Fruit fly (Drosophila melanogaster) whole organism, embryonic: ENCODE results near the gene GIIIspla2.

Source experiments
- Ada2b ChIP-seq: fragments of 200-800 bp; sonication (Bioruptor generic); IDR thresholded peaks from 2 replicates; pipeline ENCODE4 v1.3.6; 2022; ENCODE audit warnings: missing biosample characterization, missing genetic modification characterization
- Atf6 ChIP-seq: fragments of 200-800 bp; sonication (Bioruptor generic); IDR thresholded peaks from 2 replicates; pipeline ENCODE4 v1.3.6; 2022; ENCODE audit warnings: missing biosample characterization, missing genetic modification characterization
- Bdp1 ChIP-seq: fragments of 200-800 bp; sonication (Bioruptor generic); optimal IDR thresholded peaks from 3 replicates; lab custom pipeline; 2016; ENCODE audit warnings: missing biosample characterization, missing genetic modification characterization
- CG10147 ChIP-seq: fragments of 200-800 bp; sonication (Bioruptor generic); optimal IDR thresholded peaks from 2 replicates; lab custom pipeline; 2019; ENCODE audit warnings: missing biosample characterization, mild to moderate bottlenecking, missing genetic modification characterization, moderate library complexity
- CG10979 ChIP-seq: fragments of 200-800 bp; sonication (Bioruptor generic); optimal IDR thresholded peaks from 2 replicates; lab custom pipeline; 2018; ENCODE audit warnings: missing biosample characterization, mild to moderate bottlenecking, missing genetic modification characterization, moderate library complexity
- CG2712 ChIP-seq: fragments of 200-800 bp; optimal IDR thresholded peaks from 3 replicates; lab custom pipeline; 2019; ENCODE audit warnings: missing biosample characterization, mild to moderate bottlenecking, missing genetic modification characterization, moderate library complexity
- CG30020 ChIP-seq: fragments of 200-800 bp; optimal IDR thresholded peaks from 2 replicates; lab custom pipeline; 2019; ENCODE audit warnings: missing biosample characterization, mild to moderate bottlenecking, missing genetic modification characterization, moderate library complexity
- CG30403 ChIP-seq: fragments of 200-800 bp; sonication (Bioruptor generic); optimal IDR thresholded peaks from 3 replicates; lab custom pipeline; 2016; ENCODE audit warnings: missing biosample characterization, missing genetic modification characterization
- CG32532 ChIP-seq: fragments of 200-800 bp; sonication (Bioruptor generic); IDR thresholded peaks from 2 replicates; pipeline ENCODE4 v1.3.6; 2022; ENCODE audit warnings: missing biosample characterization, missing genetic modification characterization
- CG3726 ChIP-seq: fragments of 200-800 bp; sonication (Bioruptor generic); IDR thresholded peaks from 3 replicates; pipeline ENCODE4, ENCODE4 v1.3.6; 2022; ENCODE audit warnings: missing biosample characterization, missing genetic modification characterization
- CG3847 ChIP-seq: fragments of 200-800 bp; sonication (Bioruptor generic); IDR thresholded peaks from 2 replicates; pipeline ENCODE4 v1.3.6; 2022; ENCODE audit warnings: missing biosample characterization, missing genetic modification characterization
- CG4328 ChIP-seq: fragments of 200-800 bp; sonication (Bioruptor generic); optimal IDR thresholded peaks from 3 replicates; lab custom pipeline; 2017; ENCODE audit warnings: missing biosample characterization, missing genetic modification reagents, missing genetic modification characterization
- CG7271 ChIP-seq: fragments of 200-800 bp; sonication (Bioruptor generic); optimal IDR thresholded peaks from 2 replicates; lab custom pipeline; 2018; ENCODE audit warnings: missing biosample characterization, mild to moderate bottlenecking, missing genetic modification characterization, moderate library complexity
- CG7963 ChIP-seq: fragments of 200-800 bp; sonication (Bioruptor generic); IDR thresholded peaks from 3 replicates; pipeline ENCODE4 v1.3.6; 2022; ENCODE audit warnings: missing biosample characterization, missing genetic modification characterization; ENCODE audit not compliant: partially characterized antibody
- CG9797 ChIP-seq: fragments of 200-800 bp; sonication (Bioruptor generic); optimal IDR thresholded peaks from 3 replicates; lab custom pipeline; 2018; ENCODE audit warnings: missing biosample characterization, mild to moderate bottlenecking, missing genetic modification characterization
- CHES-1-like ChIP-seq: fragments of 200-800 bp; sonication (Bioruptor generic); optimal IDR thresholded peaks from 2 replicates; lab custom pipeline; 2016; ENCODE audit warnings: missing biosample characterization, missing genetic modification characterization
- Dll ChIP-seq: fragments of 200-800 bp; sonication (Bioruptor generic); IDR thresholded peaks from 4 replicates; pipeline ENCODE4 v1.3.6; 2022; ENCODE audit warnings: missing biosample characterization, missing genetic modification characterization; ENCODE audit not compliant: partially characterized antibody
- Dp ChIP-seq: fragments of 200-800 bp; sonication (Bioruptor generic); optimal IDR thresholded peaks from 2 replicates; lab custom pipeline; 2018; ENCODE audit warnings: missing biosample characterization, mild to moderate bottlenecking, missing genetic modification characterization, moderate library complexity
- Dref ChIP-seq: fragments of 200-800 bp; sonication (Bioruptor generic); IDR thresholded peaks from 2 replicates; pipeline ENCODE4 v1.3.6; 2022; ENCODE audit warnings: missing biosample characterization, missing genetic modification characterization
- E2f2 ChIP-seq: fragments of 200-800 bp; sonication (Bioruptor generic); IDR thresholded peaks from 2 replicates; pipeline ENCODE4 v1.3.6; 2022; ENCODE audit warnings: missing biosample characterization, missing genetic modification characterization
- Eip74EF ChIP-seq, 2 experiments: fragments of 200-800 bp in 1 of 2; fragments of >200 bp in 1 of 2; sonication (Bioruptor generic) in 1 of 2; optimal IDR thresholded peaks; 2 replicates each; lab custom pipeline; 2017 to 2019; ENCODE audit warnings: missing biosample characterization in 2 of 2, missing genetic modification characterization in 2 of 2, mild to moderate bottlenecking in 1 of 2, moderate library complexity in 1 of 2
- Fer3 ChIP-seq: fragments of 200-800 bp; sonication (Bioruptor generic); optimal IDR thresholded peaks from 2 replicates; lab custom pipeline; 2018; ENCODE audit warnings: missing biosample characterization, mild to moderate bottlenecking, missing genetic modification characterization, moderate library complexity
- HLH4C ChIP-seq: fragments of 200-800 bp; sonication (Bioruptor generic); IDR thresholded peaks from 3 replicates; pipeline ENCODE4 v1.3.6; 2022; ENCODE audit warnings: missing biosample characterization, missing genetic modification characterization; ENCODE audit not compliant: partially characterized antibody
- Opbp ChIP-seq: fragments of 200-800 bp; sonication (Bioruptor generic); IDR thresholded peaks from 3 replicates; pipeline ENCODE4 v1.3.6; 2022; ENCODE audit warnings: missing biosample characterization, missing genetic modification characterization; ENCODE audit not compliant: partially characterized antibody
- Rfx ChIP-seq: fragments of 200-800 bp; sonication (Bioruptor generic); IDR thresholded peaks from 2 replicates; pipeline ENCODE4 v1.3.6; 2022; ENCODE audit warnings: missing biosample characterization, missing genetic modification characterization
- Sin3A ChIP-seq: fragments of >200 bp; optimal IDR thresholded peaks from 2 replicates; lab custom pipeline; 2018
- Xbp1 ChIP-seq: fragments of 200-800 bp; sonication (Bioruptor generic); optimal IDR thresholded peaks from 3 replicates; lab custom pipeline; 2016; ENCODE audit warnings: missing biosample characterization, mild to moderate bottlenecking, missing genetic modification characterization
- bbx ChIP-seq: fragments of 200-800 bp; sonication (Bioruptor generic); IDR thresholded peaks from 2 replicates; pipeline ENCODE4 v1.3.6; 2022; ENCODE audit warnings: missing biosample characterization, missing genetic modification characterization; ENCODE audit not compliant: partially characterized antibody
- bsh ChIP-seq, 2 experiments: fragments of 200-800 bp; sonication (Bioruptor generic); optimal IDR thresholded peaks; 2 replicates each; lab custom pipeline; 2017 to 2018; ENCODE audit warnings: mild to moderate bottlenecking in 2 of 2, missing biosample characterization in 2 of 2, missing genetic modification characterization in 2 of 2, moderate library complexity in 1 of 2
- crp ChIP-seq, 2 experiments: fragments of 200-800 bp; sonication (Bioruptor generic); optimal IDR thresholded peaks; 2 replicates in 1 of 2; 3 replicates in 1 of 2; lab custom pipeline; 2017; ENCODE audit warnings: missing biosample characterization in 2 of 2, missing genetic modification characterization in 2 of 2, mild to moderate bottlenecking in 1 of 2, moderate library complexity in 1 of 2
- nerfin-1 ChIP-seq: fragments of 200-800 bp; sonication (Bioruptor generic); optimal IDR thresholded peaks from 3 replicates; lab custom pipeline; 2019; ENCODE audit warnings: missing biosample characterization, mild to moderate bottlenecking, missing genetic modification characterization, moderate library complexity
- nmo ChIP-seq: fragments of 200-800 bp; sonication (Bioruptor generic); optimal IDR thresholded peaks from 2 replicates; lab custom pipeline; 2018; ENCODE audit warnings: missing biosample characterization, mild to moderate bottlenecking, missing genetic modification characterization, moderate library complexity
- oc ChIP-seq: fragments of 200-800 bp; sonication (Bioruptor generic); optimal IDR thresholded peaks from 2 replicates; lab custom pipeline; 2018; ENCODE audit warnings: missing biosample characterization, mild to moderate bottlenecking, missing genetic modification characterization, moderate library complexity
- org-1 ChIP-seq: fragments of 200-800 bp; sonication (Bioruptor generic); optimal IDR thresholded peaks from 2 replicates; lab custom pipeline; 2017; ENCODE audit warnings: missing biosample characterization, missing genetic modification characterization
- pho ChIP-seq: fragments of 200-800 bp; sonication (Bioruptor generic); optimal IDR thresholded peaks from 2 replicates; lab custom pipeline; 2016; ENCODE audit warnings: missing biosample characterization, missing genetic modification characterization
- phol ChIP-seq: fragments of 200-800 bp; sonication (Bioruptor generic); optimal IDR thresholded peaks from 3 replicates; lab custom pipeline; 2018; ENCODE audit warnings: missing biosample characterization, mild to moderate bottlenecking, missing genetic modification characterization, moderate library complexity
- prd ChIP-seq, 3 experiments: fragments of >200 bp in 2 of 3; fragments of 200-800 bp in 1 of 3; sonication (Bioruptor generic) in 1 of 3; optimal IDR thresholded peaks in 2 of 3; IDR thresholded peaks in 1 of 3; 2 replicates in 2 of 3; 3 replicates in 1 of 3; pipeline versions ENCODE4 v1.3.6 to Lab custom; 2017 to 2022; ENCODE audit warnings: missing biosample characterization in 1 of 3, missing genetic modification characterization in 1 of 3
- pzg ChIP-seq: fragments of 200-800 bp; sonication (Bioruptor generic); optimal IDR thresholded peaks from 3 replicates; lab custom pipeline; 2018; ENCODE audit warnings: missing biosample characterization, mild to moderate bottlenecking, missing genetic modification characterization, moderate library complexity
- row ChIP-seq: fragments of 200-800 bp; sonication (Bioruptor generic); IDR thresholded peaks from 3 replicates; pipeline ENCODE4 v1.3.6; 2022; ENCODE audit warnings: missing biosample characterization, missing genetic modification characterization
- sens ChIP-seq: fragments of 200-800 bp; sonication (Bioruptor generic); peaks from one replicate; lab custom pipeline; 2016; ENCODE audit warnings: missing biosample characterization, missing genetic modification characterization
- shn ChIP-seq: fragments of 200-800 bp; sonication (Bioruptor generic); optimal IDR thresholded peaks from 3 replicates; lab custom pipeline; 2016; ENCODE audit warnings: missing biosample characterization, missing genetic modification characterization
- sob ChIP-seq: fragments of 200-800 bp; sonication (Bioruptor generic); IDR thresholded peaks from 2 replicates; pipeline ENCODE4 v1.3.6; 2022; ENCODE audit warnings: missing biosample characterization, missing genetic modification characterization
- tin ChIP-seq: fragments of 200-800 bp; sonication (Bioruptor generic); optimal IDR thresholded peaks from 3 replicates; lab custom pipeline; 2016; ENCODE audit warnings: missing biosample characterization, missing genetic modification characterization
- trem ChIP-seq: fragments of 200-800 bp; optimal IDR thresholded peaks from 3 replicates; lab custom pipeline; 2019; ENCODE audit warnings: missing biosample characterization, mild to moderate bottlenecking, missing genetic modification characterization, moderate library complexity
- twi ChIP-seq: fragments of 200-800 bp; optimal IDR thresholded peaks from 2 replicates; lab custom pipeline; 2019; ENCODE audit warnings: missing biosample characterization, mild to moderate bottlenecking, missing genetic modification characterization, moderate library complexity
- zen ChIP-seq: fragments of 200-800 bp; sonication (Bioruptor generic); optimal IDR thresholded peaks from 3 replicates; lab custom pipeline; 2018; ENCODE audit warnings: missing biosample characterization, mild to moderate bottlenecking, missing genetic modification characterization, moderate library complexity

GIIIspla2 gene

dm6 chrX:8143537-8143936, 13.9 kb upstream of the GIIIspla2 start, which contains the start of gene CG17982 (continued):
- TF ChIP-seq zen (tag; lab: Kevin White, UChicago): peak; percentile 65
- no peak for TF ChIP-seq oc (tag; lab: Kevin White, UChicago)
- TF ChIP-seq org-1 (GFP tag; lab: Kevin White, UChicago): peak; percentile 68
- peak; percentile 68; the same call in 1 of the 3 replicates for TF ChIP-seq CG3726

- TF ChIP-seq CG9797 (GFP tag; lab: Kevin White, UChicago) (peak; percentile 17), crp (GFP tag; optimal IDR thresholded peaks at IDR 0.05; lab: Kevin White, UChicago) (peak; percentile 55 to 88), nerfin-1 (peak; percentile 8), E2f2 (peak; percentile 24; the same call in 1 of the 2 replicates), Rfx (GFP tag; lab: Robert Waterston, UW) (peak; percentile 46; the same call in 1 of the 2 replicates), CG32532 (GFP tag; lab: Robert Waterston, UW) (peak; percentile 29; the same call in 1 of the 2 replicates), prd (optimal IDR thresholded peaks at IDR 0.05; lab: Kevin White, UChicago) (no peak), prd (GFP tag; IDR thresholded peaks at IDR 0.05; lab: Robert Waterston, UW) (no peak), trem (tag; lab: Kevin White, UChicago) (peak; percentile 55), shn (no peak), CG10979 (tag; lab: Kevin White, UChicago) (peak; percentile 7), pho (GFP tag; lab: Kevin White, UChicago) (peak; percentile 23), HLH4C (GFP tag; lab: Robert Waterston, UW) (peak; percentile 53), CHES-1-like (GFP tag; lab: Kevin White, UChicago) (no peak), CG2712 (tag; lab: Kevin White, UChicago) (peak; percentile 57), phol (tag; lab: Kevin White, UChicago) (peak; percentile 53), tin (GFP tag; lab: Kevin White, UChicago) (peak; percentile 29), nmo (GFP tag; lab: Kevin White, UChicago) (peak; percentile 38), pzg (peak; percentile 40), Ada2b (0 out of 2 replicates have a peak, but pooled peaks have one; percentile 34), bsh (GFP tag; optimal IDR thresholded peaks at IDR 0.05; lab: Kevin White, UChicago) (peak in 1 of 2 experiments; percentile 24), Bdp1 (peak; percentile 1), Dref (GFP tag; lab: Robert Waterston, UW) (peak; percentile 68), CG30403 (GFP tag; lab: Kevin White, UChicago) (peak; percentile 36), Opbp (GFP tag; lab: Robert Waterston, UW) (no peak), CG4328 (GFP tag; lab: Kevin White, UChicago) (peak; percentile 3), Dll (GFP tag; lab: Robert Waterston, UW) (peak; percentile 62; the same call in 2 of the 4 replicates), CG7963 (0 out of 3 replicates have a peak, but pooled peaks have one; percentile 9), sob (GFP tag; lab: Robert Waterston, UW) (0 out of 2 replicates have a peak, but pooled peaks have one; percentile 24), Dp (GFP tag; lab: Kevin White, UChicago) (peak; percentile 18), bbx (GFP tag; lab: Robert Waterston, UW) (no peak), Fer3 (tag; lab: Kevin White, UChicago) (peak; percentile 43), Xbp1 (GFP tag; lab: Kevin White, UChicago) (peak; percentile 18), CG10147 (peak; percentile 39), CG30020 (peak; percentile 15), twi (tag; lab: Kevin White, UChicago) (no peak), sens (GFP tag; lab: Kevin White, UChicago) (peak; percentile 77), CG3847 (GFP tag; lab: Robert Waterston, UW) (0 out of 2 replicates have a peak, but pooled peaks have one; percentile 12), row (peak; percentile 79), Atf6 (GFP tag; lab: Robert Waterston, UW) (no peak), Eip74EF (GFP tag; optimal IDR thresholded peaks at IDR 0.05; lab: Kevin White, UChicago) (peak in 1 of 2 experiments; percentile 15), Sin3A (lab: Kevin White, UChicago) (peak; percentile 23), CG7271 (tag; lab: Kevin White, UChicago) (no peak)
These were observed 11.8 kb upstream of the GIIIspla2 start, which contains the start of the genes alpha-PheRS and CG2129 for dm6 chrX:8145501-8146157. Gene alpha-PheRS, minus strand, starts transcription at chrX:8145602. Gene CG2129, plus strand, starts transcription at chrX:8145839.
